Fruit fly (Drosophila melanogaster) whole organism, larva: Measurements from ENCODE around the gene P5cr.

Source experiments
- noc ChIP-seq: fragments of 200-800 bp; sonication (Bioruptor generic); optimal IDR thresholded peaks from 3 replicates; lab custom pipeline; 2019; ENCODE audit warnings: missing biosample characterization, mild to moderate bottlenecking, missing genetic modification characterization, moderate library complexity

The P5cr gene

dm6 chr3R:18998370-18998769, 30.4 kb upstream of the P5cr start:
- TF ChIP-seq noc, result no peak

DNA sequence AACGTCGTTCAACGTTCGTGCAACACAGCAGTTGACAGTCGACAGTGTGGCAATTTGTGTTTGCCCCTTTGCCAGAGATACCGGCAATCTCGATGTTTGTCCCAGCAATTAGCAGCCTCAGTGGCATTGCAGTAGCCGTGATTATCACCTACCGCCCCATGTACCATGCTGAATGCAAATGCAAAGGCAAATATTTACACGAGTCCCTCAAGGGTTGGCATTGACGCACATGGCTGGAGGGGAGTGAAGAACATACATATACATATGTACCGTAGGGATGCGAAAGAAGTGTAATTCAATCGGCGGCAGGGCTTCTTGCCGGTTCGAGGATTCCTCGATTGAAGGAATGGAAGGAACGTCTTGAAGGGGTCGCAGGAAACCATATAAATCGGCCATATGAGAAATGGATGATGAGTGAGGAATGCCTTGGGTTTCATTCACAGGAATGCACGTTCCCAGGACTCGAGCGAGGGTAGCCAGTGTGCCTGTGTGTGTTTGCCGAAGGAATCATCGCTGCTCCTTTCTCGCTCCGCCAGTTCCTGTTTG, 28.8 kb upstream of the P5cr start:
- TF ChIP-seq noc, result no peak

DNA sequence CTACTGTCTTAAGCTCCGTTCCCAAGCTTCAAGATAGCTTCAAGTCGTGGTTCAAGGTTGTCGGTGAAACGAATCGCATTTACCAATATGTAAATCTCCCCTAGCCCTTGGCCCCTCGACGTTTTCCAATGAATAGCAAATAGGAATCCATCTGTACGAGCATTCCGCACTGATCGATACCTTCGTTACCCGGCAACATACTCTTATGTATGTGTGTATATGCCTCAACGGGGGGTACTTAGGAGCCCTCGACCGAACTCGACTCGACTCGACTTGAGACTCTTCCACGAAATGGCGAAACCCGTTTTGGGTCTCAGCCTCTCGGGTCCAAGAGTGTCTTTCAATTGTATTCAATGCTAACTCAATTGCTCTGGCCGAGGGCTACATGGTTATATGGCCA, 27.0 kb upstream of the P5cr start:
- TF ChIP-seq noc, result no peak

- TF ChIP-seq noc, result no peak
Observed at dm6 chr3R:19010923-19011322, 17.8 kb upstream of the P5cr start.

DNA sequence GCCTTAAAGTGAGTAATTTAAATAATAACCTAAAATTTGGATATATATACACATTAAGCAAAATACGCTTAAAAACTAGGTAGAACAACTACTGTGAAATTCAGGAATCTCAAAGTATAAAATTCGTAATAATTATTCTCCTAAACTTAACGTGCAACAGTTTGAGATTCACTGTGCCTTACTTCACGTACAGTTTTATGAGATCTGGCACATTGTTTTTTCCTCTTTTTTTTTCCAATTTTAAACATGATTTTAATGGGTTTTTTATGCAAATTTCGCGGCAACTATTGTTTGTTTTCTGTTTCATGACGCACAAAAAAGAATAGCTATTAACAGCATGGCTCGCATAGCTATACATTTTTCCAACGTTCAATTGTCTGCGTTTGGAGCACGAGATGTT, 16.8 kb upstream of the P5cr start:
- TF ChIP-seq noc, result no peak

- TF ChIP-seq noc, result no peak
Observed at dm6 chr3R:19014027-19014426, 14.7 kb upstream of the P5cr start.

- no peak for TF ChIP-seq noc
Observed at dm6 chr3R:19014742-19015422, 13.8 kb upstream of the P5cr start.

DNA sequence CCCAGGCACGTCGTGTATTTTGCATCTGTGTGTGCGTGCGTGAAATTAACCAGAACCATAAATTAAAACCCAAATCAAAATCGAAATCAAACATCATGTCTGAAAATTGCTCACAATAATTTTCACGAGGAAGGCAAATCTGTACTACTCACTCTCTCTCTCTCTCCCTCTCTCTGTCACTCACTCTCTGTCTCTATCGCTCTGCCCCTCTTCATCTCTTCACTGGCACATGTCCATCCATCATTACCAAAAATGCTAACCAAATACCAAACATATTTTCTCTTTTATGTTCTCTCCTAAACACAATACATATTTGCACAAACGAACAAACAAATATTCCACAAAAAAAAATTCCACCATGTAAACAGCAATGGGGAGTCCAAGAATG, 13.3 kb upstream of the P5cr start:
- no peak for TF ChIP-seq noc

dm6 chr3R:19017318-19018043, 11.2 kb upstream of the P5cr start:
- no peak for TF ChIP-seq noc

- no peak for TF ChIP-seq noc
Observed at dm6 chr3R:19023862-19024261, 4.9 kb upstream of the P5cr start, which contains the start of the genes CG6005 and CG14286. CG6005 (minus strand) TSS chr3R:19024030. CG14286 (plus strand) TSS chr3R:19024092.

dm6 chr3R:19024761-19025160, 4.0 kb upstream of the P5cr start, which contains the start of gene CG14285:
CG14285 (plus strand) TSS chr3R:19025099.
- TF ChIP-seq noc, result no peak

- TF ChIP-seq noc, result no peak
Observed at dm6 chr3R:19027165-19027564, 1.6 kb upstream of the P5cr start, which contains the start of gene NP15.6. NP15.6 (plus strand) TSS chr3R:19027368.

DNA sequence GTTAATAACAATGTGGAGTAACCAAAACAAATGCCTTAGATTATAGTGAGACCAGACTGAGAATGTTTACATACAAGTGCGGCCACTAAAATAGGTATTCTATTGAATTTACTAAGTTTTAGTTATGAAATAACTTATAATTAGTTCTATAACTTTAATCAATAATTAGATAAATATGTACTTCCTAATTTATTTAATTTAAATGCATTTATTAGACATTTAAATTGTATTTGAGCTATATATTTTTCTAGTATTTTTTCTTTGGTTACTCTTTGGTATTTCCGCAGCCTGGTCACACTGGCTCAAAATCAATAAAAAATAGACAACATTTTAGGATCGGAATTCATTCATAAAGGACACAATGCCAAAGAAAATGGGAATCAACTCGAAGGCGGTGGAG, 2.5 kb downstream of the P5cr start, which contains the start of the genes Prp18 and CG6013:
Prp18 (minus strand) TSS at position 62 of the 400 bp plus-strand sequence.
CG6013 (plus strand) TSS at position 294 of the 400 bp plus-strand sequence.
- TF ChIP-seq noc, result peak; percentile 58

dm6 chr3R:19033238-19033637, 4.5 kb downstream of the P5cr start, which contains the start of gene CG6026:
CG6026 (plus strand) TSS chr3R:19033538.
- no peak for TF ChIP-seq noc

DNA sequence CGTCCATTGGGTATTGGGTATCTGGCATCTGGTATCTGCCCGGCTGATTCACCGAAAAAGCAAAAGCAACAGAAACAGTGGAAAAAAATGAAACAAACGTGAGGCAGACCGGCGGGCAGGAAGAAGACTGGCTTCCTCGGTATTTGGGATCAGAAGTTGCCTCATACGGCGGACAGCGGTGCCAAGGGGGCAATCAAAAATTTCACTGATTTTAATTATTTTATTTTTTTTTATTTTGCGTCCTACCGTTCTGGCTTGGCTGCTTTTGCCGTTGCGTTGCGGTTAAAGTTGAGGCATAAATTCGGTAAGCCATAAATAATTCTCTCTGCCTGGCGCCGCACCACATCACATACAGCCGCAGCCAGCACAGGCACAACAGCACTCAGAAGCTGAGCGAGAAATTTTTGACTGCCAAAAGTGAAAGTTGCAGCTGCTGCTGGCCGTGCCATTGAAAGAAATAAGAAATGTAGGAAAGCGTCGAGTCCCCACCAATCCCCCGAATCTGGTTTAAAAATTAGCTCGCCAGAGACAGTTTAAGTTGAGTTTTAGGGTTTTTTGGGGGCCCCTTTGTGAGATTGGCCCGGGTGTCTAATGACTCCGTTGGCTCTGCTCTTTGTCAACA, 7.9 kb downstream of the P5cr start:
- TF ChIP-seq noc, result no peak

DNA sequence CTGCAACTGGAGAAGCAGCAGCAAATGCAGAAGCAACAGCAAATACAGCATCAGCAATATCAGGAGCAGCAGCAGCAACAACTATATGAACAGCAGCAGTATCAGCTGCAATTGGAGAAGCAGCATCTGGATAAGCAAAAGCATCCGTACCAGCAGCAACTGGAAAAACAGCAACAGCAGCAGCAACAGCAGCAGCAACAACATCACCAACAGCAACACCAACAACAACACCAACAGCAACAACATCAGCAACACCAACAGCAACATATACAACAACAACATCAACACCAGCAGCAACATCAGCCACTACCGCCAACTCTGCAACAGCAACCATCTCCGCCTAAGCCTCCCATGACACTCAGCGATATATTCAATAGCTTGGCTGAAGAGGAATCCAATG, 12.0 kb downstream of the P5cr start:
- no peak for TF ChIP-seq noc

dm6 chr3R:19044638-19045037, 15.9 kb downstream of the P5cr start:
- TF ChIP-seq noc, result no peak
